Worm (Caenorhabditis elegans): ENCODE measurements around the gene zmp-3.

The zmp-3 gene

DNA sequence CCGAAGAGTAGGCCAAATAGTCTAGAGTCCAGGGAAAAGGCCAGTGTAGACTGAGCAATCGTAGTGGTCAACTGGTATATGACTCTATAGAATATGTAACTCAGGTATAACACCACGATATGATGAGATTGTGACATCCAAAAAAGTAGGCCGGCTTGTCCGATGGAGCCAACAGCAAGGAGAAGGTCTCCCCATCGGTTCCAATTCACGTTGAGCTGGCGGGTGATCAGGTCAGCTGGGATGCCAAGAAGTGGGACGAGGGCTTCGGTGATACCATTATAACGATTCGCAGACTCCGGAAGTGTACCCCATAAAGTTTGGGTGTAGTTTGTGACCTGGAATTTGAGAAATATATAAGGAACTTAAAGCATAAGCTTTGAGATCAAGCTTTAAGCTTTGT lies 36.5 kb downstream of the zmp-3 start:
- TF ChIP-seq hmg-4 (GFP tag; optimal IDR thresholded peaks at IDR 0.05) (no peak), ama-1 (optimal IDR thresholded peaks at IDR 0.05) (no peak)

DNA sequence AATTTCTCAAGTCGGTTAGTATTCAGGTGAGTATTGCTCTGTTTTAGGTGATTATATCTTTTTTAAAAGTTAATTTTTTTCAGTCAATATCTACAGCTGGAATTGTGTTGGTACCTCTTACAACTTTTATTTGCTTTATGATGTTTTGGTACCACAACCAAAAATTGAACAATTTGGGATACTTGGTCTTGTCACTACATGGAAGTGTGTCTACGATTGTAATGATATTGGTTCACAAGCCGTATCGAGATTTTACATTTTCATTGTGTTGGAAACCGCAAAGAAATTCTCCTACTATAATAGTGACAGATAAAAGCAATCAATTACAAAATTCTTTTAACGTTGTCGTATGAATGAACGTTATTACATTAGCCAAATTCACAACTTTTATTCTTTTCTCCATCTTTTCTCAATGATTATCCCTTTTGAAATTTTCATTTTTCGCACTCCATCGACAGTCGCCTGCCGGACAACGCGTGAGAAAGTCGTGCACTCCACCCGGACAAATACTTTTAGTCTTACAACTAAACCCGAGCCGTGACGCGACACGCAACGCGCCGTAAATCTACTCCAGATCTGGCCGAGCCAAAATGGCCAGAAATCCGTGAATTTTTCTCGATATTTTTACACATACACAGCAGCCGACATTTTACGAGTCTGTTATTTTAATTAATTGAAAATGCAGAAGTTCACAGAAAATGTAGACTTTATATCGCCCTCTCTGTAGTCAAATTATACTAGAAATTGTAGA lies 37.5 kb downstream of the zmp-3 start:
- TF ChIP-seq ets-7 (tag; optimal IDR thresholded peaks at IDR 0.05) (no peak), tbx-11 (GFP tag; IDR thresholded peaks at IDR 0.05) (no peak), sea-1 (GFP tag; conservative IDR thresholded peaks at IDR 0.05) (no peak), ceh-36 (tag; optimal IDR thresholded peaks at IDR 0.05) (no peak), scrt-1 (GFP tag; IDR thresholded peaks at IDR 0.05) (no peak), hmbx-1 (tag; optimal IDR thresholded peaks at IDR 0.05) (no peak), flt-1 (GFP tag; IDR thresholded peaks at IDR 0.05) (no peak), aly-1 (tag; optimal IDR thresholded peaks at IDR 0.05) (no peak), tbx-37 (GFP tag; conservative IDR thresholded peaks at IDR 0.05) (no peak), hnd-1 (tag; optimal IDR thresholded peaks at IDR 0.05) (no peak), hmg-4 (GFP tag; optimal IDR thresholded peaks at IDR 0.05) (no peak)

DNA sequence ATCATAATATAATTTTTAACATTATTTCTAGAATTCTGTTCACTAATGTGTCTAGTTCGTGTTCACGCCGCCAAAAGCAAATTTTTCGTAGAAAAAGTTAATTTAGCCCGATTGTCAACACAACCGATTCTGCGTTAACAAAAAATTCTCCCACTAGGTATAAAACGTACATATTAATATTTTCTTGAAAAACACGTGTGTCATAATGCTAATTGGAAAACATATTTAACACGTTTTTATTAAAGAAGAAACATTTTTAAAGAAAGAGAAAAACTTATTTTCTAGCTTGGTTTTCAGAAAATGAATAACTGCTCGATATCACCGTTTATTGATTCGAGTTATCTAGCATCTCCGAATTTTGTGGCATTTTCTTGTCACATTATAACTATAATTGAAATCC lies 39.3 kb downstream of the zmp-3 start, which contains the start of gene srh-243:
Gene srh-243 (plus strand): TSS at position 301 of the 400 bp plus-strand sequence.
- TF ChIP-seq sea-1 (GFP tag; conservative IDR thresholded peaks at IDR 0.05) = no peak
- TF ChIP-seq tbx-37 (GFP tag; conservative IDR thresholded peaks at IDR 0.05) = no peak
- no peak for TF ChIP-seq ets-7 (tag; optimal IDR thresholded peaks at IDR 0.05)
- no peak for TF ChIP-seq hmbx-1 (tag; optimal IDR thresholded peaks at IDR 0.05)

DNA sequence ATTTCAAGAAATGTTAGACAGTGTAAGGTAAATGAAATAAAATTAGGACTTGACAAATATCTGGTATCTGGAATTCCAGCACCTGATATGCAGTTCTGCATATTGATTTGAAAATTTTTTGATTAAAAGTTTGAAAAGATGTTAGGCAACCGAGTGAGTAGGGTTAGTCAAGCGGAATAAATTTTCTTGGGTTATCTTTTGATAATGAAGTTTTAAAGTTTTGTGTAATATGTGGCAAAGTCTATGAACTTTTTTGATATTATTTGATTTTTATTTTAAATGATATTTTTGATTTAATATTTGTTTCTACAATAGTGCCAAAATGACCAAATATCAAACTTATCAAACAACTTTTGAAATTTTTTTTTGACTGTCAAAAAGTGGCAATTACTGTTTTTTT lies 39.9 kb downstream of the zmp-3 start, which contains the start of gene srh-241:
Gene srh-241 (minus strand): TSS at position 101 of the 400 bp plus-strand sequence.
- no peak for TF ChIP-seq B0310.2 (tag; optimal IDR thresholded peaks at IDR 0.05)
- no peak for TF ChIP-seq hnd-1 (tag; optimal IDR thresholded peaks at IDR 0.05)
- no peak for TF ChIP-seq F13C5.2 (tag; optimal IDR thresholded peaks at IDR 0.05)
- no peak for TF ChIP-seq ets-7 (tag; optimal IDR thresholded peaks at IDR 0.05)
- TF ChIP-seq ama-1 (optimal IDR thresholded peaks at IDR 0.05) = no peak
- TF ChIP-seq tbx-37 (GFP tag; conservative IDR thresholded peaks at IDR 0.05) = no peak
- TF ChIP-seq pes-1 (GFP tag; IDR thresholded peaks at IDR 0.05) = no peak
- no peak for TF ChIP-seq tra-4 (tag; optimal IDR thresholded peaks at IDR 0.05)
- TF ChIP-seq ceh-36 (tag; optimal IDR thresholded peaks at IDR 0.05) = no peak
- TF ChIP-seq aly-1 (tag; optimal IDR thresholded peaks at IDR 0.05) = no peak
- no peak for TF ChIP-seq hmbx-1 (tag; optimal IDR thresholded peaks at IDR 0.05)
- TF ChIP-seq scrt-1 (GFP tag; IDR thresholded peaks at IDR 0.05) = no peak

DNA sequence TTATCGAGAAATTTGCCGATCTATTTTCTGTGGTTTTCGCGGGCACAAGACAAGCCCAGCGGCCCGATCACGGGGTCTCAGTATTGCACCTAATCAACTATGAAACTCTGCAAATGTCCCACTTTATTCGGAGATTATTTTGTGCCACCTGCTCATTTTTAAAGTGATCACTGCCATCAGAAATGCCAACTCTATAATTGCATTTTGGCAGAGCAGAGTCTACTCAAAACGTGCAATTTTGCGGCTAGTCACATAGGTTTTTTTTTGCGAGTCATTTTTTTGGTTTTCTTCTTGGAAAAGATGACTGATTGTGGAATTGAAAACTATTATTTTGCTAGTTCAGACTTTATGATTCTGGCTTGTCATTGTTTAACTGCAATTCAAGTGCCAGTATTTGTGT lies 44.5 kb downstream of the zmp-3 start, which contains the start of gene srh-240:
Gene srh-240 (plus strand): TSS at position 301 of the 400 bp plus-strand sequence.
- TF ChIP-seq hmbx-1 (tag; optimal IDR thresholded peaks at IDR 0.05) (no peak), B0310.2 (tag; optimal IDR thresholded peaks at IDR 0.05) (no peak), ets-7 (tag; optimal IDR thresholded peaks at IDR 0.05) (no peak), tbx-37 (GFP tag; conservative IDR thresholded peaks at IDR 0.05) (no peak), ama-1 (optimal IDR thresholded peaks at IDR 0.05) (no peak), sea-1 (GFP tag; conservative IDR thresholded peaks at IDR 0.05) (no peak), hmg-4 (GFP tag; optimal IDR thresholded peaks at IDR 0.05) (no peak), tbx-11 (GFP tag; IDR thresholded peaks at IDR 0.05) (no peak), pes-1 (GFP tag; IDR thresholded peaks at IDR 0.05) (no peak), aly-1 (tag; optimal IDR thresholded peaks at IDR 0.05) (no peak), flt-1 (GFP tag; IDR thresholded peaks at IDR 0.05) (no peak)

DNA sequence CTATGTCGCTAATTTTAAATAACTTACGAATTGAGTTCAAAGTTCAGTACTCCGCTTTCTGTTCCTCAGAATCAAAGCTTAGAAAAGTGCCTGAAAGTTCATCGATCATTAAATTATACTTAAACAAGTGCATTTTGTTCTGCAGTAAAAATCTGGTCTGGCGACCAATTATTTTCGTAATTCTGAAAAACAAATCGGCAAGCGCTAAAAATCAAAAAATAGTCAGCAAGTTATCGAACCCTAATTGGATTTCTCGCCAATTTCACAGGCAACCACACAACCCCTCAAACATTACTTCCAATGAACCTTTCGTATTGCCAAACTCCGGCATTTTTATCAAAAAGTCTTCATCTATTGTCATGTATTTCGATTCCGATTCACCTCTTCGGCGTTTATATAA lies 46.4 kb downstream of the zmp-3 start, which contains the start of gene srh-272:
Gene srh-272 (plus strand): TSS at position 301 of the 400 bp plus-strand sequence.
- TF ChIP-seq flt-1 (GFP tag; IDR thresholded peaks at IDR 0.05) = no peak
- TF ChIP-seq sea-1 (GFP tag; conservative IDR thresholded peaks at IDR 0.05) = no peak
- no peak for TF ChIP-seq scrt-1 (GFP tag; IDR thresholded peaks at IDR 0.05)
- no peak for TF ChIP-seq tra-4 (tag; optimal IDR thresholded peaks at IDR 0.05)
- no peak for TF ChIP-seq F13C5.2 (tag; optimal IDR thresholded peaks at IDR 0.05)
- TF ChIP-seq ceh-13 (GFP tag; optimal IDR thresholded peaks at IDR 0.05) = no peak
- no peak for TF ChIP-seq ceh-36 (tag; optimal IDR thresholded peaks at IDR 0.05)
- no peak for TF ChIP-seq tbx-11 (GFP tag; IDR thresholded peaks at IDR 0.05)

DNA sequence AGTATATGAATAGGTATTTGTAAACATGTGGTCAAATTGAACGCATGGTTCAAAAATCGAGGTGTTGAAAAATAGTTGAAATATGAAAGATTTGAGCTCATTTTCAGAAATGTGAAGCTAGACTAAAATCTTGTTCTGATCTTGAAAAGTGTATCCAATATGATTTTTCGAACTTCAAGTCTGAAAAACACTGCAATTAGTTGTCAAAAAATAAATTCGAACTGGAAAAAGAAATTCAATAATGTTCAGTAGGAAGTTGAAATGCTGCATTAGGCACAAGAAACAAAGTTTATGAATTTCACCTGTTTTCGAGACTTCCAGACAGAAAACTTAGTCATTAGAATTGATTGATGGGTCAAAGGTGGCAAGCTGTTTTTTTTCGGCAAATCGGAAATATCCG lies 47.9 kb downstream of the zmp-3 start, which contains the start of gene srh-270:
Gene srh-270 (minus strand): TSS at position 101 of the 400 bp plus-strand sequence.
- TF ChIP-seq hmg-4 (GFP tag; optimal IDR thresholded peaks at IDR 0.05) (no peak), flt-1 (GFP tag; IDR thresholded peaks at IDR 0.05) (no peak), tra-4 (tag; optimal IDR thresholded peaks at IDR 0.05) (no peak), tbx-37 (GFP tag; conservative IDR thresholded peaks at IDR 0.05) (no peak), F13C5.2 (tag; optimal IDR thresholded peaks at IDR 0.05) (no peak), B0310.2 (tag; optimal IDR thresholded peaks at IDR 0.05) (no peak), ama-1 (optimal IDR thresholded peaks at IDR 0.05) (no peak), hnd-1 (tag; optimal IDR thresholded peaks at IDR 0.05) (no peak), hmbx-1 (tag; optimal IDR thresholded peaks at IDR 0.05) (no peak), tbx-11 (GFP tag; IDR thresholded peaks at IDR 0.05) (no peak), scrt-1 (GFP tag; IDR thresholded peaks at IDR 0.05) (no peak), aly-1 (tag; optimal IDR thresholded peaks at IDR 0.05) (no peak)

DNA sequence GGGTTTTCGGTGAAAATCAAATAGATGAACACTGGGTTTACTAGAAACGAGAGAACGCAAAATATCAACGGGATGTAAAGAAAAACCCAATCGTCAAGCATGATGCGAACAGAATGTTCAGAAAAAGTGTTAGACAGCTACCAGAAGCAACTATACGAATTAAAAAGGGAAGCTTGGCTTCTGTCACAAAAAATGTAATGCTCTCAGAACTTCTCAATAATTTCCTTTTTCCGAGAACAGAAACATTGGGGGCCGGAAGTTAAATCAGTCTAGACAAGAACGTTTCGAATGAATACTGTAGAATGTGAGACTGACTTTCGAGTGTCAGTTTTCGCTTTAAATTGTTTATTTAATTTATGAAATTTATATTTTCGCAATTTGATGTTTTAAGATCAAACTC lies 49.7 kb downstream of the zmp-3 start, which contains the start of gene srj-54:
Gene srj-54 (minus strand): TSS at position 101 of the 400 bp plus-strand sequence.
- TF ChIP-seq aly-1 (tag; optimal IDR thresholded peaks at IDR 0.05) (no peak), sea-1 (GFP tag; conservative IDR thresholded peaks at IDR 0.05) (no peak), tbx-11 (GFP tag; IDR thresholded peaks at IDR 0.05) (no peak), ceh-36 (tag; optimal IDR thresholded peaks at IDR 0.05) (no peak)

Measured in whole organism, early embryonic.